Fruit fly (Drosophila melanogaster): ENCODE measurements around the gene CG42680.
A peak's percentile ranks its signal among the peaks of the same experiment; 100 is the strongest.

CG42680 gene

DNA sequence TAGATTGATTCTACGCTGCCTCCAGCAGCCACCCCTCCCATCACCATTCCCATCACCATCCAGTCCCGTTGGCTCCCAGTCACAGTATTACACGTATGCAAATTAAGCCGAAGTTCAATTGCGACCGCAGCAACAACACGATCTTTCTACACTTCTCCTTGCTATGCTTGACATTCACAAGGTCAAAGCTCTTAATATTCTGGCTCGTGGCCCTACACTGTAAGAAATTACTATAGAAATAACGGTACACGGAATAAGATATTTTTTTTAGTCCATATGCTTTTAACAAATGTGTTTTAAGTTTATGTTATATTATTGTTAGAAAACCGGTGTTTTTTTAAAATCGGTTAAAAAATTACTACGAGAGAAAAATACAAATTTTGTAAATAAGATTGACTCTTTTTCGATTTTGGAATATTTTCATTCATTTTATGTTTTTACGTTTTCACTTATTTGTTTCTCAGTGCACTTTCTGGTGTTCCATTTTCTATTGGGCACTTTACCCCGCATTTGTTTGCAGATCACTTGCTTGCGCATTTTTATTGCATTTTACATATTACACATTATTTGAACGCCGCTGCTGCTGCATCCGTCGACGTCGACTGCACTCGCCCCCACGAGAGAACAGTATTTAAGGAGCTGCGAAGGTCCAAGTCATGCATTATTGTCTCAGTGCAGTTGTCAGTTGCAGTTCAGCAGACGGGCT, 27.0 kb upstream of the CG42680 start, which contains the start of the genes Adh and Adhr (continued):
- peak; percentile 71 for TF ChIP-seq sug (tag; optimal IDR thresholded peaks at IDR 0.05)
- TF ChIP-seq CG32767 (GFP tag; IDR thresholded peaks at IDR 0.05): peak; percentile 69
- TF ChIP-seq Xrp1 (GFP tag; IDR thresholded peaks at IDR 0.05): peak; percentile 78
- no peak for TF ChIP-seq CG10959 (GFP tag; IDR thresholded peaks at IDR 0.05)
- peak; percentile 46 for TF ChIP-seq CG12219 (GFP tag; optimal IDR thresholded peaks at IDR 0.05)
- no peak for TF ChIP-seq ap (GFP tag; IDR thresholded peaks at IDR 0.05)
- no peak for TF ChIP-seq fd102C (GFP tag; optimal IDR thresholded peaks at IDR 0.05)
- peak; percentile 62 for TF ChIP-seq ttk (GFP tag; IDR thresholded peaks at IDR 0.05)
- TF ChIP-seq CG7786 (GFP tag; optimal IDR thresholded peaks at IDR 0.05): peak; percentile 69
- TF ChIP-seq CG3065 (GFP tag; optimal IDR thresholded peaks at IDR 0.05): no peak
- peak; percentile 53 for TF ChIP-seq Deaf1 (tag; optimal IDR thresholded peaks at IDR 0.05)
- peak; percentile 50 for TF ChIP-seq gro (GFP tag; optimal IDR thresholded peaks at IDR 0.05)
- no peak for TF ChIP-seq yki (optimal IDR thresholded peaks at IDR 0.05)
- no peak for TF ChIP-seq CG17612 (GFP tag; IDR thresholded peaks at IDR 0.05)
- no peak for TF ChIP-seq Lim3 (GFP tag; IDR thresholded peaks at IDR 0.05)
- TF ChIP-seq gem (tag; optimal IDR thresholded peaks at IDR 0.05): peak; percentile 93
- TF ChIP-seq maf-S (GFP tag; optimal IDR thresholded peaks at IDR 0.05): peak; percentile 19
- TF ChIP-seq CG12659 (GFP tag; optimal IDR thresholded peaks at IDR 0.05): peak; percentile 77
- peak; percentile 9 for TF ChIP-seq CG30020 (tag; optimal IDR thresholded peaks at IDR 0.05)
- peak; percentile 63 for TF ChIP-seq CG17829 (tag; optimal IDR thresholded peaks at IDR 0.05)
- no peak for TF ChIP-seq zen2 (GFP tag; IDR thresholded peaks at IDR 0.05; ENCODE audit: partially characterized antibody)
- no peak for TF ChIP-seq CG7271 (tag; optimal IDR thresholded peaks at IDR 0.05)
- peak; percentile 10 for TF ChIP-seq sima (GFP tag; optimal IDR thresholded peaks at IDR 0.05)
- TF ChIP-seq gcm (GFP tag; optimal IDR thresholded peaks at IDR 0.05): peak; percentile 77
- TF ChIP-seq CG11695 (GFP tag; IDR thresholded peaks at IDR 0.05): peak; percentile 84
- TF ChIP-seq Hr39 (optimal IDR thresholded peaks at IDR 0.05): no peak
- no peak for TF ChIP-seq CG9797 (GFP tag; optimal IDR thresholded peaks at IDR 0.05)
- TF ChIP-seq Fer3 (tag; optimal IDR thresholded peaks at IDR 0.05): peak; percentile 80
- TF ChIP-seq CG34422 (GFP tag; IDR thresholded peaks at IDR 0.05): peak; percentile 45; the same call in 1 of the 3 replicates
- TF ChIP-seq CG10431 (GFP tag; optimal IDR thresholded peaks at IDR 0.05): no peak
- peak; percentile 33 for TF ChIP-seq Atf3 (GFP tag; optimal IDR thresholded peaks at IDR 0.05)
- peak; percentile 87 for TF ChIP-seq CG18599 (GFP tag; optimal IDR thresholded peaks at IDR 0.05)
- TF ChIP-seq H2.0 (GFP tag; IDR thresholded peaks at IDR 0.05): peak; percentile 35; the same call in 1 of the 2 replicates
- TF ChIP-seq Doc2 (GFP tag; IDR thresholded peaks at IDR 0.05): no peak
- TF ChIP-seq Meics (GFP tag; optimal IDR thresholded peaks at IDR 0.05): peak; percentile 82
- no peak for TF ChIP-seq CG7963 (GFP tag; IDR thresholded peaks at IDR 0.05; ENCODE audit: partially characterized antibody)
- peak; percentile 6 for TF ChIP-seq NfI (GFP tag; optimal IDR thresholded peaks at IDR 0.05)
- TF ChIP-seq Dref (GFP tag; IDR thresholded peaks at IDR 0.05): no peak
- TF ChIP-seq CG10147 (GFP tag; optimal IDR thresholded peaks at IDR 0.05): peak; percentile 80
- TF ChIP-seq CG9932 (GFP tag; IDR thresholded peaks at IDR 0.05): peak; percentile 79
- peak in 1 of 2 experiments; percentile 14 for TF ChIP-seq insv (GFP tag; optimal IDR thresholded peaks at IDR 0.05)
- peak; percentile 59 for TF ChIP-seq CG4328 (GFP tag; optimal IDR thresholded peaks at IDR 0.05)
- no peak for TF ChIP-seq CG5953 (GFP tag; IDR thresholded peaks at IDR 0.05)
- peak in 1 of 2 experiments; percentile 82 for TF ChIP-seq Hr51 (GFP tag; optimal IDR thresholded peaks at IDR 0.05)
- no peak for TF ChIP-seq sisA (GFP tag; IDR thresholded peaks at IDR 0.05)
- no peak for TF ChIP-seq bowl (GFP tag; IDR thresholded peaks at IDR 0.05)
- TF ChIP-seq CG1832 (GFP tag; optimal IDR thresholded peaks at IDR 0.05): no peak
- no peak for TF ChIP-seq Bgb (GFP tag; IDR thresholded peaks at IDR 0.05; ENCODE audit: partially characterized antibody)
- peak; percentile 78; the same call in 1 of the 2 replicates for TF ChIP-seq slbo (GFP tag; IDR thresholded peaks at IDR 0.05)
- TF ChIP-seq B-H2 (GFP tag; optimal IDR thresholded peaks at IDR 0.05): peak; percentile 30
